Worm (Caenorhabditis elegans) whole organism, late embryonic: ENCODE measurements around the gene cnc-2.

Source experiments
- ama-1 ChIP-seq: fragments of 150-350 bp; optimal IDR thresholded peaks from 2 replicates; lab custom pipeline; 2014
- ceh-22 ChIP-seq: sonication (generic microtip); optimal IDR thresholded peaks from 2 replicates; lab custom pipeline; 2017; ENCODE audit warnings: missing biosample characterization, missing genetic modification characterization
- dve-1 ChIP-seq: sonication (generic microtip); optimal IDR thresholded peaks from 2 replicates; lab custom pipeline; 2017; ENCODE audit warnings: antibody characterized with exemption, mild to moderate bottlenecking, missing genetic modification characterization, missing compliant biosample characterization
- nhr-232 ChIP-seq: sonication (generic microtip); optimal IDR thresholded peaks from 2 replicates; lab custom pipeline; 2016; ENCODE audit warnings: missing genetic modification characterization, missing compliant biosample characterization
- tbx-2 ChIP-seq: sonication (generic microtip); optimal IDR thresholded peaks from 2 replicates; lab custom pipeline; 2016; ENCODE audit warnings: missing genetic modification characterization, missing compliant biosample characterization
- unc-55 ChIP-seq: sonication (generic microtip); optimal IDR thresholded peaks from 2 replicates; lab custom pipeline; 2017; ENCODE audit warnings: missing biosample characterization, missing genetic modification reagents, missing genetic modification characterization

DNA sequence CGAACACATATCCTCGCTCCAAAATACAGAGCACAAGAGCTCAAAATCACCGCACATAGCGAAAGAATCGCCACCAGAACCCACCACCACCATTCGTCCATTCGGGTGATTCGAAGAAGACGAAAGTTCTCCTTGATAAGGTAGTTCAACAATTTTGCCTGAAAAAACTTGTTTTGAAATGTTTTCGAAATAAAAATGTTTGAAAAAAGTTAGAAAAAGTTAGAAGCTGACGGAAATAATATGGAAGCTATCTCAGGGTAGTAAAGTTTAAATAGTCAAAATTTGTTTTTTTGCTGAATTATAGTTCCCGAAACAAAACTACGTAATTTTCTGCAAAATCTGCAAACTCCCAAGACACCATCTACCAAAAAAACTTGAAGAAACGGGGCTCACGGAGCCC is 38.5 kb downstream of the cnc-2 start, which contains the start of gene snt-5:
- no peak for TF ChIP-seq unc-55 (GFP tag; lab: Kevin White, UChicago)
- TF ChIP-seq tbx-2 (tag; lab: Kevin White, UChicago), result no peak
- no peak for TF ChIP-seq nhr-232 (tag; lab: Kevin White, UChicago)
- TF ChIP-seq ceh-22 (tag; lab: Kevin White, UChicago), result no peak
- no peak for TF ChIP-seq ama-1
- no peak for TF ChIP-seq dve-1 (tag; lab: Kevin White, UChicago)
